Fruit fly (Drosophila melanogaster): ENCODE results near the gene CG2059.

- TF ChIP-seq Snoo (tag; optimal IDR thresholded peaks at IDR 0.05) = no peak
- no peak for TF ChIP-seq CG17806 (tag; optimal IDR thresholded peaks at IDR 0.05)
- TF ChIP-seq gl (tag; optimal IDR thresholded peaks at IDR 0.05) = no peak
- no peak for TF ChIP-seq CG9948 (tag; optimal IDR thresholded peaks at IDR 0.05)
- no peak for TF ChIP-seq fd96Ca (GFP tag; IDR thresholded peaks at IDR 0.05)
- TF ChIP-seq CG10348 (GFP tag; IDR thresholded peaks at IDR 0.05) = no peak
- TF ChIP-seq Ets98B (GFP tag; IDR thresholded peaks at IDR 0.05) = no peak
- no peak for TF ChIP-seq D1 (tag; optimal IDR thresholded peaks at IDR 0.05)
- no peak for TF ChIP-seq Pif1A (GFP tag; optimal IDR thresholded peaks at IDR 0.05)
- TF ChIP-seq EcR (GFP tag; optimal IDR thresholded peaks at IDR 0.05) = no peak
These were observed 12.2 kb downstream of the CG2059 start for dm6 chrX:7298323-7298722.

Measured in whole organism, pupa.